Worm (Caenorhabditis elegans): Measurements from ENCODE around the gene sre-31.

- TF ChIP-seq unc-39 (tag; optimal IDR thresholded peaks at IDR 0.05) (no peak), egl-5 (tag; optimal IDR thresholded peaks at IDR 0.05) (no peak), elt-1 (tag; optimal IDR thresholded peaks at IDR 0.05) (no peak), ceh-28 (tag; optimal IDR thresholded peaks at IDR 0.05) (no peak), snpc-4 (tag; optimal IDR thresholded peaks at IDR 0.05) (no peak), nfya-1 (tag; optimal IDR thresholded peaks at IDR 0.05; ENCODE audit: insufficient read depth) (no peak), nhr-76 (tag; optimal IDR thresholded peaks at IDR 0.05) (no peak), daf-12 (tag; optimal IDR thresholded peaks at IDR 0.05) (no peak), zag-1 (tag; optimal IDR thresholded peaks at IDR 0.05) (no peak), nhr-12 (tag; optimal IDR thresholded peaks at IDR 0.05) (no peak), nhr-77 (tag; optimal IDR thresholded peaks at IDR 0.05) (no peak), nhr-28 (tag; optimal IDR thresholded peaks at IDR 0.05) (no peak), nhr-237 (tag; optimal IDR thresholded peaks at IDR 0.05) (no peak)
Measured at ce11 chrII:12456633-12457032, 48.0 kb upstream of the sre-31 start, which contains the start of gene sre-32.
